Fruit fly (Drosophila melanogaster): Measurements from ENCODE around the gene CG3529.

Gene CG3529

DNA sequence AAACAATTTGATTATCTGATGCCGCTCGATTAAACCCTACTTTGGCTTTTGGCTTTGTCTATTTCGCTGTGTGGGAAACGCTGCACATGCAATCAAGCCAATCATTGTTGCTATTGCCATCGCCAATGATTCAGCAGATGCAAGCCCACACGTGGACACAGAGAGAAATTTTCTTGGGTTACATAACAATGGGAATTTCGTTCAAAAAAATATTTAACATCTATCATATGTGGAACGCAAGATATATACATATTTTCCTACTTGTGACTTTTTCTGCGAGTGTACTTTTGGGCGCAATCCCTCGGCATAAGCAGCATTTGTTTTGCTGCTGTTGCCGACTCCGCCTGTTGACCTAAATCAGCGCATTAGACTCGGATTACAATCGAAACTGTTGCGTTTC, 27.3 kb upstream of the CG3529 start:
- peak; percentile 38 for TF ChIP-seq CG17801 (GFP tag; optimal IDR thresholded peaks at IDR 0.05; ENCODE audit: partially characterized antibody)

dm6 chr3L:9420054-9420818, 26.4 kb upstream of the CG3529 start:
- TF ChIP-seq CG17801 (GFP tag; optimal IDR thresholded peaks at IDR 0.05; ENCODE audit: partially characterized antibody), result peak; percentile 98

DNA sequence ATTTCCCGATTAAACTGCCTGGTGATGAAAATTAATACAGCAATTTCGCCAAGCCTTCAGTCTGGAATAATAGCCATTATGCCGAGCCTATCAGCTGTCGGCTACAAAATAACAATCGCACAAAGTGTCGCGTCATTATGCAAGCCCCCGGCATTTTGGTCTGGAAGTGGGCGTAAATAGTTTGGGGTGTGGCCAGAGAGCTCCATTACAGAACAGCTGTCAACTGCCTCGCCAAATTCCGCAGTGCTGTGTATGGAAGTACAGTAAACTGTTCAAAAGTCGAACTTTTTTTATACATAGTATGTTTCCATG, 25.9 kb upstream of the CG3529 start:
- TF ChIP-seq CG17801 (GFP tag; optimal IDR thresholded peaks at IDR 0.05; ENCODE audit: partially characterized antibody), result no peak

DNA sequence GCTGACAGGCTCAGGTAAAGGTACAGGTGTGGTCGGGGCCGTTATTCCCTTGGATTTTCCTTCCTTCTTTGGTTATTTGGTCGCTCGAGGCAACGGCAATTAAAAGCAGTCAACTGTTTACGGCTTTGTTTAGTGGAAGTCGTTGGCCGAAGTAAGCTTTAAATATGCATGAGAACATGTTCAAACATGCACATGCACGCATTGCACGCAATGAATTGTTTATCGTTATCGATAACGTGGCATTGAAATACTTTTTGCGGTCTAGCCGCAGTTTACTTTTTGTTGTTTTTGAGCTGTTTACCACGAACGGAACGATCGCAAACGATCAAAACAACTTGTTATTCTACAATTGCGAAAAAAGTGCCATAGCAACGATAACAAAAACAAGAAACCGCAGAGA, 25.0 kb upstream of the CG3529 start:
- TF ChIP-seq CG17801 (GFP tag; optimal IDR thresholded peaks at IDR 0.05; ENCODE audit: partially characterized antibody), result no peak

DNA sequence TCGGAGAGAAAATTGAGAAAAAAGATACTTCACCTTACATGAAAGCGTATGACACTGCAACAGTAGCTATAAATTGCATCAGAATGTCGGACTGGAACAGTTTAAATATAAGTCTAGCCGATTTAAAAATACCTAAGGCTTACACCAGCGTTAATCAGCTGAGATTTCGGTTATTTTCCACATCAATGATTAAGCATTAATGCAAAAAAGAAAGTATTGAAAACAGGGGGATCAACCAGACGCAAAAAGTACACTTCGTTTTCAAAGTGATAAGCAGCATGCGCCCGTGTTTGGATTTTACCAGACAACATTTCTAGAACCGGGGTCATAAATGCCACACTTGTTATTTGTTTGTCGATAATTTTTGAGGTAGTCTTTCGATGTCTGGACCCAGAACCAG, 24.5 kb upstream of the CG3529 start:
- TF ChIP-seq CG17801 (GFP tag; optimal IDR thresholded peaks at IDR 0.05; ENCODE audit: partially characterized antibody), result no peak

DNA sequence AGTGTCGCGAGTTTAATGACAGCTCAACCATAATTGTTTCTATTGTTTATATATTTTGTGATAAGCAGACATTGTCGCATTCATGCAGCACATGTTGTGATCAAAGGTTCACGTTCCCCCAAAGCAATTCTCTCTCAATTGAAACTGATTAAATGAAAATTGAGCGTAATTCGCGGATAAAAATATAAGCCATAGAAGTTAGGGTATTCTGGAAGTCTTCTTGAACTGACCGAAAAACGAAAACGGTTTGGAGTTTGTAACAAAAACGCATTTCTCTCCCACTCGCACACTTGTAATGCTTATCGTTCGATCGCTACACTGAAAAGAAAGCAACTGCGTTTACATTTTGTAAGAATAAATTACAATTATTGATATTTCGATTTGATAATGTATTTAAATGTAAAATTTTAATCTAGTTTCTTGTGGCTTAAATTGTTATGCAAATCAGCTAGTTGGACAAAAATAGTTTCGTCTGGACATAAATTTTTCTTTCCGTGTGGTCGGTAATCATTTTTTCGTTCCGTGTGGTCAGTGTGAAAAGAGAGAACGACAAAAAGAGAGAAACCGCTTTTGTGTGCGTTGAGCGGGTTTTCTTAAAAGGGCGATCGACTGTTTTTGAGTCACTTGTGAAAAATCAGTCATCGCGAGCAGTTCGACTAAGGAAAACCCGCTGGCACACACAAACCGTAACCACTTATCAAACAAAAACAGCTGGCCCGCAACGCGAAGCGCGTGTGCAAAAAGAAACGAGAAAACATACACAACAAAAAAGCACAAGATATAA, 23.8 kb upstream of the CG3529 start, which contains the start of gene aay:
Gene aay (plus strand): TSS at position 618 of the 784 bp plus-strand sequence.
- TF ChIP-seq CG17801 (GFP tag; optimal IDR thresholded peaks at IDR 0.05; ENCODE audit: partially characterized antibody), result peak; percentile 100

- no peak for TF ChIP-seq CG17801 (GFP tag; optimal IDR thresholded peaks at IDR 0.05; ENCODE audit: partially characterized antibody)
Measured at dm6 chr3L:9423757-9424527, 22.7 kb upstream of the CG3529 start.

DNA sequence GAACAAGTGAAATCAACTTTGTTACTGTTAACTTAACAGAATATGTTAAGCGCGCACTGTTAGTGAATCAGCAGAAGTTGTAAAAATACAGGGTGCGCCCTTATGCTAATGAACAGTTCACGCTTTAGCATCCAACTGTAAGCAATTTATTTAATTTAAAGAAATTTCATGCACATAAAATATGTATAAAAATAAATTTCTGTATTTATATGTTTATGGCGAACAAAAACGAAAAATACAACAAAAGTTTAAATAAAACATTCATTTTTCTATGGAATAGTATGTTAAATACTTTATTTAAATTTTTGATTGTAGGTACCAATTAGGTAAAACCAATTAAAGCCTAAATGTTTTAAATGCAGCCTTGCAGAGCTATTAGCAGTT, 22.1 kb upstream of the CG3529 start:
- peak; percentile 11 for TF ChIP-seq CG17801 (GFP tag; optimal IDR thresholded peaks at IDR 0.05; ENCODE audit: partially characterized antibody)

- TF ChIP-seq CG17801 (GFP tag; optimal IDR thresholded peaks at IDR 0.05; ENCODE audit: partially characterized antibody), result no peak
Measured at dm6 chr3L:9425838-9426237, 20.8 kb upstream of the CG3529 start.

DNA sequence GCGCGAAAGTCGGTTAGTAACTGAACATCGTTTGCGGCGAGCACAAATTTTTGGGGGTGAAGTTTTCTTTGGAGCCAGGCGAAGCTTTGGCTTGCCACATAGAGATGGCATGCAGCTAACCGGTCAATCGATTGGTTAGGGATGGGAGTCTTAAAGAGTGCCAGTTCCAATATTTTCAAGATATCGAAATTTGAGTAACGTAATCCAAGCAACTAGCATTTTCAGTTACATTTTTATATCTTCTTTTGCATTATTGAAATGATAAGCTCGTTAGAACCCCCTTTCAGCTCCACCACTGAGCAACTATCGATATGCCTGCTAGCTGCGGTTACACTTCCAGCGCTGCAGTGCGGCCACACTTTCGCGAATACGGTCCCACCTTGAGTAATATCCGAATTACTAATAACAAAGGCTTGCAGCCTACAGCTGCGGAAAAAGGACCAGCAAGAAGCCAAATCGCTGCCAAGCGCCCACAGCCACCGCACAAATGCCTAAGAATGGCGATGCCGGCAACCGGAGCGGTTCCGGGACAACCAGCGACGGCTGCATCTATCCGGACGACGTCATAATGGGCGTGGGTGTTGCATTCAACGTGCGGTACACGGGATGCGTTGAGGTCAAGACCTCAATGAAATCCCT, 19.9 kb upstream of the CG3529 start, which contains the start of the genes Atat and Shc:
Gene Atat (minus strand): TSS at position 103 of the 639 bp plus-strand sequence.
Gene Shc (plus strand): TSS at position 355 of the 639 bp plus-strand sequence.
- TF ChIP-seq CG17801 (GFP tag; optimal IDR thresholded peaks at IDR 0.05; ENCODE audit: partially characterized antibody), result peak; percentile 97

DNA sequence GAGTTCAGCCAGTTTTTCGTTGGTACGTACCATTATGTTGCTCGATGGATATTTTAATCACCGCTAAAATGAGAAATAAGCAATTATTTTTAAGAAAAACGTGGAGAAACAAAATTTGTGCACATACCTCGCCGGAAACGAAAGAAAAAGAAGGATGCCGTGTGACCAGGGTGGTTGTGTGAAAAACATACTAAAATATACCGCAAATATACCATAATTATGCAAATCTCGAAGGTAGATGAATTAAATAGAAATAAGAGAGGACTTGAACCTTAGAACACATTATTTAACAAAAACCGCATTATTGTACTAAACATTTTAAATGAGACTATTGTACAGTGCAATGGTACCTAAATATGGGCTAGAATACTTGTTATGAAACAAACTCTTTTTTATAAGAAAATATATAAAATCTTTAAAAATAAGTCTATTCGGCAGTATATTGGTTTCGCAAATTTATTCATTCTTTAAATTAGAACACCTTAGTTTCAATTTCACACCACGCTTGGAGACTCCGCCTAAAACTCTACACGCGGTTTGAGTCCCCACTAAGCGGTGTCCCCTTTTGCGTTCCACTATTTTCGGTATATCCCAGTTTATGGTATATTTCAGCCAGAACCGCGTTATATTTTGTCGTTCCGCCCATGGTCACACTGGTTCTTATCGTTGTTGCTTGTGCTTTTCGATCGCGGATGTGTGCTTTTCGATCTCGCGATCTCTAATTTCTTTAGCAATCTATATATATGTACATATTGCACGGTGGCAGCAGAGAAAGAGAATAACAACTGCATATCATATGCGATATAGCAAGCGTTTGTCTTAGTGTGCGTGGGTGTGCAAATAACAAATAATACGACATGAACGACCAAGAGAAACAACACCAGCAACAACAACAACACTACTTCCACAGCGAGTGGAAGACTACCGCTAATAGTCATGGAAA, 16.7 kb upstream of the CG3529 start, which contains the start of the genes RpS17 and MTF-1:
Gene RpS17 (minus strand): TSS at position 157 of the 943 bp plus-strand sequence.
Gene MTF-1 (plus strand): TSS at position 648 of the 943 bp plus-strand sequence.
- peak; percentile 80 for TF ChIP-seq CG17801 (GFP tag; optimal IDR thresholded peaks at IDR 0.05; ENCODE audit: partially characterized antibody)

dm6 chr3L:9430608-9430952, 16.1 kb upstream of the CG3529 start:
- no peak for TF ChIP-seq CG17801 (GFP tag; optimal IDR thresholded peaks at IDR 0.05; ENCODE audit: partially characterized antibody)

dm6 chr3L:9431848-9432623, 14.6 kb upstream of the CG3529 start:
- TF ChIP-seq CG17801 (GFP tag; optimal IDR thresholded peaks at IDR 0.05; ENCODE audit: partially characterized antibody), result no peak

All from ovary, adult (tissue).